Worm (Caenorhabditis elegans): ENCODE data around the gene srg-28.

srg-28 gene

ce11 chrV:5364863-5365262 lies 30.2 kb downstream of the srg-28 start, which contains the start of gene T09D3.8:
Gene T09D3.8 (plus strand): TSS chrV:5365163.
- TF ChIP-seq nhr-12 (tag; optimal IDR thresholded peaks at IDR 0.05) (no peak), elt-3 (tag; optimal IDR thresholded peaks at IDR 0.05) (no peak), nhr-237 (tag; optimal IDR thresholded peaks at IDR 0.05) (no peak), nhr-76 (tag; optimal IDR thresholded peaks at IDR 0.05) (no peak), mls-2 (tag; optimal IDR thresholded peaks at IDR 0.05) (no peak), cnd-1 (tag; optimal IDR thresholded peaks at IDR 0.05) (no peak), unc-39 (tag; optimal IDR thresholded peaks at IDR 0.05) (no peak), mep-1 (tag; optimal IDR thresholded peaks at IDR 0.05) (no peak), mab-5 (tag; optimal IDR thresholded peaks at IDR 0.05) (no peak), sptf-1 (tag; optimal IDR thresholded peaks at IDR 0.05) (no peak), unc-62 (GFP tag; optimal IDR thresholded peaks at IDR 0.05) (no peak), lin-32 (GFP tag; optimal IDR thresholded peaks at IDR 0.05) (no peak)

ce11 chrV:5368792-5369191 lies 34.1 kb downstream of the srg-28 start, which contains the start of gene T09D3.9:
Gene T09D3.9 (minus strand): TSS chrV:5368892.
- no peak for TF ChIP-seq M03D4.4 (tag; optimal IDR thresholded peaks at IDR 0.05)
- TF ChIP-seq ces-1 (GFP tag; optimal IDR thresholded peaks at IDR 0.05), result no peak

ce11 chrV:5372118-5372517 lies 37.4 kb downstream of the srg-28 start, which contains the start of gene C35A11.3:
Gene C35A11.3 (plus strand): TSS chrV:5372418.
- TF ChIP-seq unc-62 (GFP tag; optimal IDR thresholded peaks at IDR 0.05), result no peak
- no peak for TF ChIP-seq elt-3 (tag; optimal IDR thresholded peaks at IDR 0.05)
- no peak for TF ChIP-seq unc-39 (tag; optimal IDR thresholded peaks at IDR 0.05)
- no peak for TF ChIP-seq mep-1 (tag; optimal IDR thresholded peaks at IDR 0.05)
- TF ChIP-seq sptf-1 (tag; optimal IDR thresholded peaks at IDR 0.05), result no peak
- no peak for TF ChIP-seq pha-4 (tag; optimal IDR thresholded peaks at IDR 0.05)
- no peak for TF ChIP-seq lsy-2 (tag; optimal IDR thresholded peaks at IDR 0.05)
- TF ChIP-seq nhr-237 (tag; optimal IDR thresholded peaks at IDR 0.05), result no peak
- no peak for TF ChIP-seq hlh-1 (tag; optimal IDR thresholded peaks at IDR 0.05)
- TF ChIP-seq cnd-1 (tag; optimal IDR thresholded peaks at IDR 0.05), result no peak
- TF ChIP-seq ham-2 (GFP tag; optimal IDR thresholded peaks at IDR 0.05), result no peak
- no peak for TF ChIP-seq blmp-1 (tag; optimal IDR thresholded peaks at IDR 0.05)
- no peak for TF ChIP-seq ceh-39 (tag; optimal IDR thresholded peaks at IDR 0.05)
- TF ChIP-seq ztf-11 (tag; optimal IDR thresholded peaks at IDR 0.05), result no peak
- no peak for TF ChIP-seq zip-8 (tag; optimal IDR thresholded peaks at IDR 0.05)

All from whole organism, mixed stage, embryonic.